Fruit fly (Drosophila melanogaster) whole organism, embryonic: ENCODE results near the gene enc.

Experiments
- CG10274 ChIP-seq: fragments of 200-800 bp; sonication (Bioruptor generic); optimal IDR thresholded peaks from 3 replicates; lab custom pipeline; 2017; ENCODE audit warnings: missing biosample characterization, mild to moderate bottlenecking, missing genetic modification characterization
- CG12071 ChIP-seq: fragments of 200-800 bp; sonication (Bioruptor generic); optimal IDR thresholded peaks from 3 replicates; lab custom pipeline; 2018; ENCODE audit warnings: missing biosample characterization, mild to moderate bottlenecking, missing genetic modification characterization
- CG12219 ChIP-seq: fragments of 200-800 bp; sonication (Bioruptor generic); optimal IDR thresholded peaks from 3 replicates; lab custom pipeline; 2018; ENCODE audit warnings: missing biosample characterization, mild to moderate bottlenecking, missing genetic modification characterization
- CG12391 ChIP-seq: fragments of 200-800 bp; sonication (Bioruptor generic); optimal IDR thresholded peaks from 3 replicates; lab custom pipeline; 2018; ENCODE audit warnings: missing biosample characterization, mild to moderate bottlenecking, missing genetic modification characterization, moderate library complexity
- CG13287 ChIP-seq: fragments of 200-800 bp; sonication (Bioruptor generic); IDR thresholded peaks from 2 replicates; pipeline ENCODE4 v1.3.6; 2022; ENCODE audit warnings: missing biosample characterization, missing genetic modification characterization; ENCODE audit not compliant: partially characterized antibody
- CG13775 ChIP-seq: fragments of 200-800 bp; sonication (Bioruptor generic); optimal IDR thresholded peaks from 3 replicates; lab custom pipeline; 2017; ENCODE audit warnings: missing biosample characterization, mild to moderate bottlenecking, missing genetic modification characterization
- CG15479 ChIP-seq: fragments of 200-800 bp; sonication (Bioruptor generic); optimal IDR thresholded peaks from 3 replicates; lab custom pipeline; 2019; ENCODE audit warnings: missing biosample characterization, mild to moderate bottlenecking, missing genetic modification characterization, moderate library complexity
- CG17186 ChIP-seq: fragments of 200-800 bp; sonication (Bioruptor generic); optimal IDR thresholded peaks from 3 replicates; lab custom pipeline; 2017; ENCODE audit warnings: missing biosample characterization, missing genetic modification reagents, missing genetic modification characterization
- CG17359 ChIP-seq: fragments of 200-800 bp; sonication (Bioruptor generic); optimal IDR thresholded peaks from 3 replicates; lab custom pipeline; 2018; ENCODE audit warnings: missing biosample characterization, mild to moderate bottlenecking, missing genetic modification characterization, moderate library complexity
- CG1792 ChIP-seq: fragments of 200-800 bp; sonication (Bioruptor generic); optimal IDR thresholded peaks from 2 replicates; lab custom pipeline; 2016; ENCODE audit warnings: missing biosample characterization, missing genetic modification characterization
- CG18011 ChIP-seq: fragments of 200-800 bp; sonication (Bioruptor generic); optimal IDR thresholded peaks from 2 replicates; lab custom pipeline; 2017; ENCODE audit warnings: missing biosample characterization, missing genetic modification characterization, mild to moderate bottlenecking, moderate library complexity, missing genotype
- CG3163 ChIP-seq: fragments of 200-800 bp; sonication (Bioruptor generic); optimal IDR thresholded peaks from 3 replicates; lab custom pipeline; 2016; ENCODE audit warnings: missing biosample characterization, missing genetic modification characterization
- CG34376 ChIP-seq: fragments of 200-800 bp; sonication (Bioruptor generic); optimal IDR thresholded peaks from 2 replicates; lab custom pipeline; 2018; ENCODE audit warnings: missing biosample characterization, mild to moderate bottlenecking, missing genetic modification characterization
- CG34422 ChIP-seq: fragments of 200-800 bp; sonication (Bioruptor generic); IDR thresholded peaks from 3 replicates; pipeline ENCODE4 v1.3.6; 2022; ENCODE audit warnings: missing biosample characterization, missing genetic modification characterization
- CG3847 ChIP-seq: fragments of 200-800 bp; sonication (Bioruptor generic); IDR thresholded peaks from 2 replicates; pipeline ENCODE4 v1.3.6; 2022; ENCODE audit warnings: missing biosample characterization, missing genetic modification characterization
- CG4617 ChIP-seq: fragments of 200-800 bp; sonication (Bioruptor generic); optimal IDR thresholded peaks from 3 replicates; lab custom pipeline; 2016; ENCODE audit warnings: missing biosample characterization, missing genetic modification characterization, borderline replicate concordance
- CG6654 ChIP-seq: fragments of 200-800 bp; sonication (Bioruptor generic); optimal IDR thresholded peaks from 2 replicates; lab custom pipeline; 2017; ENCODE audit warnings: missing biosample characterization, mild to moderate bottlenecking, missing genetic modification characterization
- CG6683 ChIP-seq: fragments of 200-800 bp; sonication (Bioruptor generic); optimal IDR thresholded peaks from 2 replicates; lab custom pipeline; 2017; ENCODE audit warnings: missing biosample characterization, mild to moderate bottlenecking, missing genetic modification characterization, missing genetic modification reagents
- CG8478 ChIP-seq: fragments of >200 bp; optimal IDR thresholded peaks from 2 replicates; lab custom pipeline; 2018
- CG8944 ChIP-seq: fragments of 200-800 bp; sonication (Bioruptor generic); optimal IDR thresholded peaks from 3 replicates; lab custom pipeline; 2016; ENCODE audit warnings: missing biosample characterization, missing genetic modification characterization
- CTCF ChIP-seq: fragments of 200-800 bp; sonication (Bioruptor generic); optimal IDR thresholded peaks from 2 replicates; lab custom pipeline; 2017; ENCODE audit warnings: missing biosample characterization, mild to moderate bottlenecking, missing genetic modification characterization, moderate library complexity
- Dip3 ChIP-seq: fragments of 200-800 bp; sonication (Bioruptor generic); optimal IDR thresholded peaks from 3 replicates; lab custom pipeline; 2016; ENCODE audit warnings: missing biosample characterization, missing genetic modification characterization
- E2f1 ChIP-seq: fragments of 200-800 bp; sonication (Bioruptor generic); IDR thresholded peaks from 2 replicates; pipeline ENCODE4 v1.3.6; 2022; ENCODE audit warnings: missing biosample characterization, missing genetic modification characterization
- H2.0 ChIP-seq: fragments of 200-800 bp; sonication (Bioruptor generic); IDR thresholded peaks from 2 replicates; pipeline ENCODE4 v1.3.6; 2022; ENCODE audit warnings: missing biosample characterization, missing genetic modification characterization
- HmgZ ChIP-seq: fragments of 200-800 bp; sonication (Bioruptor generic); optimal IDR thresholded peaks from 2 replicates; lab custom pipeline; 2018; ENCODE audit warnings: missing biosample characterization, mild to moderate bottlenecking, missing genetic modification characterization
- Stat92E ChIP-seq, 3 experiments: fragments of >200 bp in 2 of 3; fragments of 200-800 bp in 1 of 3; sonication (Bioruptor generic) in 1 of 3; optimal IDR thresholded peaks; 2 replicates each; lab custom pipeline; 2017 to 2019; ENCODE audit warnings: missing biosample characterization in 3 of 3, missing genetic modification characterization in 3 of 3, mild to moderate bottlenecking in 1 of 3, moderate library complexity in 1 of 3
- Taf1 ChIP-seq: fragments of 200-800 bp; sonication (Bioruptor generic); IDR thresholded peaks from 2 replicates; pipeline ENCODE4 v1.3.6; 2022; ENCODE audit warnings: missing biosample characterization, missing genetic modification characterization
- amos ChIP-seq: fragments of 200-800 bp; sonication (Bioruptor generic); IDR thresholded peaks from 2 replicates; pipeline ENCODE4 v1.3.6; 2022; ENCODE audit warnings: missing biosample characterization, missing genetic modification characterization; ENCODE audit not compliant: partially characterized antibody
- bbx ChIP-seq: fragments of 200-800 bp; sonication (Bioruptor generic); IDR thresholded peaks from 2 replicates; pipeline ENCODE4 v1.3.6; 2022; ENCODE audit warnings: missing biosample characterization, missing genetic modification characterization; ENCODE audit not compliant: partially characterized antibody
- bigmax ChIP-seq: fragments of 200-800 bp; sonication (Bioruptor generic); optimal IDR thresholded peaks from 2 replicates; lab custom pipeline; 2018; ENCODE audit warnings: missing biosample characterization, mild to moderate bottlenecking, missing genetic modification characterization
- disco-r ChIP-seq: fragments of 200-800 bp; sonication (Bioruptor generic); optimal IDR thresholded peaks from 2 replicates; lab custom pipeline; 2016; ENCODE audit warnings: missing biosample characterization, missing genetic modification characterization
- gcm ChIP-seq: fragments of 200-800 bp; sonication (Bioruptor generic); optimal IDR thresholded peaks from 2 replicates; lab custom pipeline; 2019; ENCODE audit warnings: missing biosample characterization, mild to moderate bottlenecking, missing genetic modification characterization, moderate library complexity
- gcm2 ChIP-seq: fragments of 200-800 bp; sonication (Bioruptor generic); optimal IDR thresholded peaks from 2 replicates; lab custom pipeline; 2016; ENCODE audit warnings: missing biosample characterization, missing genetic modification characterization
- h ChIP-seq: fragments of >200 bp; optimal IDR thresholded peaks from 2 replicates; lab custom pipeline; 2017
- klu ChIP-seq: fragments of 200-800 bp; sonication (Bioruptor generic); IDR thresholded peaks from 2 replicates; pipeline ENCODE4 v1.3.6; 2022; ENCODE audit warnings: missing biosample characterization, missing genetic modification characterization
- kni ChIP-seq: fragments of 200-800 bp; sonication (Bioruptor generic); optimal IDR thresholded peaks from 3 replicates; lab custom pipeline; 2017; ENCODE audit warnings: mild to moderate bottlenecking, missing biosample characterization, missing genetic modification reagents, missing genetic modification characterization
- nmo ChIP-seq: fragments of 200-800 bp; sonication (Bioruptor generic); optimal IDR thresholded peaks from 2 replicates; lab custom pipeline; 2018; ENCODE audit warnings: missing biosample characterization, mild to moderate bottlenecking, missing genetic modification characterization, moderate library complexity
- peb ChIP-seq: fragments of 200-800 bp; sonication (Bioruptor generic); IDR thresholded peaks from 2 replicates; pipeline ENCODE4 v1.3.6; 2022; ENCODE audit warnings: missing biosample characterization, missing genetic modification characterization
- pho ChIP-seq: fragments of 200-800 bp; sonication (Bioruptor generic); optimal IDR thresholded peaks from 2 replicates; lab custom pipeline; 2016; ENCODE audit warnings: missing biosample characterization, missing genetic modification characterization
- prd ChIP-seq, 3 experiments: fragments of >200 bp in 2 of 3; fragments of 200-800 bp in 1 of 3; sonication (Bioruptor generic) in 1 of 3; optimal IDR thresholded peaks in 2 of 3; IDR thresholded peaks in 1 of 3; 2 replicates in 2 of 3; 3 replicates in 1 of 3; pipeline versions ENCODE4 v1.3.6 to Lab custom; 2017 to 2022; ENCODE audit warnings: missing biosample characterization in 1 of 3, missing genetic modification characterization in 1 of 3
- row ChIP-seq: fragments of 200-800 bp; sonication (Bioruptor generic); IDR thresholded peaks from 3 replicates; pipeline ENCODE4 v1.3.6; 2022; ENCODE audit warnings: missing biosample characterization, missing genetic modification characterization
- schlank ChIP-seq: fragments of 200-800 bp; sonication (Bioruptor generic); optimal IDR thresholded peaks from 2 replicates; lab custom pipeline; 2018; ENCODE audit warnings: missing biosample characterization, mild to moderate bottlenecking, missing genetic modification characterization
- slou ChIP-seq: fragments of 200-800 bp; sonication (Bioruptor generic); optimal IDR thresholded peaks from 3 replicates; lab custom pipeline; 2016; ENCODE audit warnings: missing biosample characterization, missing genetic modification characterization
- sqz ChIP-seq: fragments of 200-800 bp; sonication (Bioruptor generic); optimal IDR thresholded peaks from 3 replicates; lab custom pipeline; 2018; ENCODE audit warnings: missing biosample characterization, mild to moderate bottlenecking, missing genetic modification characterization
- sr ChIP-seq: fragments of 200-800 bp; sonication (Bioruptor generic); IDR thresholded peaks from 3 replicates; pipeline ENCODE4 v1.3.6; 2022; ENCODE audit warnings: missing biosample characterization, missing genetic modification characterization
- stwl ChIP-seq: fragments of 200-800 bp; sonication (Bioruptor generic); optimal IDR thresholded peaks from 3 replicates; lab custom pipeline; 2018; ENCODE audit warnings: missing biosample characterization, mild to moderate bottlenecking, missing genetic modification characterization, moderate library complexity
- sug ChIP-seq: fragments of 200-800 bp; optimal IDR thresholded peaks from 2 replicates; lab custom pipeline; 2019; ENCODE audit warnings: missing biosample characterization, mild to moderate bottlenecking, missing genetic modification characterization, moderate library complexity
- toy ChIP-seq: fragments of 200-800 bp; sonication (Bioruptor generic); IDR thresholded peaks from 2 replicates; pipeline ENCODE4 v1.3.6; 2022; ENCODE audit warnings: missing biosample characterization, missing genetic modification characterization
- unpg ChIP-seq: fragments of 200-800 bp; sonication (Bioruptor generic); optimal IDR thresholded peaks from 3 replicates; lab custom pipeline; 2018; ENCODE audit warnings: missing biosample characterization, mild to moderate bottlenecking, missing genetic modification characterization, moderate library complexity

enc gene

dm6 chr3L:3814010-3814833 is 4.3 kb upstream of the enc start, which contains the start of gene Scsalpha1 (continued):
- TF ChIP-seq Dip3 (GFP tag; lab: Kevin White, UChicago) (peak; percentile 7), slou (GFP tag; lab: Kevin White, UChicago) (no peak), sr (no peak), CG12071 (peak; percentile 42), sqz (GFP tag; lab: Kevin White, UChicago) (peak; percentile 71), H2.0 (GFP tag; lab: Robert Waterston, UW) (peak; percentile 42; the same call in 1 of the 2 replicates), CG4617 (peak; percentile 72), CG10274 (GFP tag; lab: Kevin White, UChicago) (no peak), gcm (GFP tag; lab: Kevin White, UChicago) (no peak), prd (optimal IDR thresholded peaks at IDR 0.05; lab: Kevin White, UChicago) (no peak), prd (GFP tag; IDR thresholded peaks at IDR 0.05; lab: Robert Waterston, UW) (peak; percentile 58; the same call in 2 of the 3 replicates), CG6654 (no peak), h (lab: Kevin White, UChicago) (no peak), CG8478 (lab: Kevin White, UChicago) (no peak), disco-r (GFP tag; lab: Kevin White, UChicago) (no peak), CG6683 (GFP tag; lab: Kevin White, UChicago) (no peak), CG3163 (peak; percentile 12), CG1792 (GFP tag; lab: Kevin White, UChicago) (no peak), pho (no peak), CG17359 (tag; lab: Kevin White, UChicago) (peak; percentile 8), bbx (peak; percentile 100), CG12219 (GFP tag; lab: Kevin White, UChicago) (peak; percentile 13), CG17186 (GFP tag; lab: Kevin White, UChicago) (peak; percentile 57), CG12391 (tag; lab: Kevin White, UChicago) (peak; percentile 54), CG13775 (no peak), sug (tag; lab: Kevin White, UChicago) (peak; percentile 46), CG8944 (GFP tag; lab: Kevin White, UChicago) (no peak), bigmax (no peak), CG34376 (peak; percentile 15), CG15479 (GFP tag; lab: Kevin White, UChicago) (no peak), CG3847 (GFP tag; lab: Robert Waterston, UW) (peak; percentile 73), nmo (GFP tag; lab: Kevin White, UChicago) (peak; percentile 31), E2f1 (GFP tag; lab: Robert Waterston, UW) (no peak; the same call in 1 of the 2 replicates), stwl (tag; lab: Kevin White, UChicago) (peak; percentile 97), gcm2 (GFP tag; lab: Kevin White, UChicago) (peak; percentile 21), klu (GFP tag; lab: Robert Waterston, UW) (no peak), CG13287 (GFP tag; lab: Robert Waterston, UW) (peak; percentile 99), row (peak; percentile 68), Stat92E (GFP tag; optimal IDR thresholded peaks at IDR 0.05; lab: Kevin White, UChicago) (peak in 1 of 3 experiments; percentile 58), schlank (no peak), Taf1 (GFP tag; lab: Robert Waterston, UW) (no peak), peb (GFP tag; lab: Robert Waterston, UW) (no peak), kni (GFP tag; lab: Kevin White, UChicago) (peak; percentile 15), HmgZ (tag; lab: Kevin White, UChicago) (peak; percentile 63), CG34422 (peak; percentile 43; the same call in 1 of the 3 replicates), CTCF (GFP tag; lab: Kevin White, UChicago) (no peak), CG18011 (GFP tag; lab: Kevin White, UChicago) (no peak), toy (GFP tag; lab: Robert Waterston, UW) (no peak), amos (peak; percentile 100), unpg (GFP tag; lab: Kevin White, UChicago) (no peak)
